Worm (Caenorhabditis elegans): ENCODE data around the gene F54D5.15.

The F54D5.15 gene

DNA sequence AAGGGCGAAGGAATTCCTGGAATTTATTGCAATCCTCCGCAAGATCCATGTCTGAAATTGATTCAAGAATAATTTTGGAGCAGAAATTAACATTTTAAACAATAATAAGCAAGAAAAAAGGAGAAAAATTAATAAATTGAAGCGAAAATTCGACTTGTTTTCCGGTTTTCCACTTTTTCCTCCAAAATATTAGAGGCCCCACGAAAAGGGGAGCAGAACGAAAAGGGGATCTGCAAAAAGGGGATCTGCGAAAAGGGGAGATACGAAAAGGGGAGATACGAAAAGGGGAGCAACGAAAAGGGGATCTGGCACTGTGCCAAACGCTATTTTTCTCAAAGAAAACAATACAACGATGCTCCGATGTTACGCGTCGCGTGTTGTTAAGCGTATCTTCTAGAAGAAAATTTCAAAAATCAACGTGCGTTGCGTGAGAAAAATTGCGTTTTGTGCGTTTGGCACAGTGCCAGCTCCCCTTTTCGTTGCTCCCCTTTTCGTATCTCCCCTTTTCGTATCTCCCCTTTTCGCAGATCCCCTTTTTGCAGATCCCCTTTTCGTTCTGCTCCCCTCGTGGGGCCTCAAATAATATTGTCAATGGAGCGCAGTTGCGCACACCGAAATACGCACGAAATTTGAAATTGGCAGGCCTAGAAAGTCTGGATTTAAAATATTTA, 29.5 kb downstream of the F54D5.15 start, which contains the start of gene Y62F5A.12:
Gene Y62F5A.12 (minus strand): TSS at position 51 of the 671 bp plus-strand sequence.
- peak; percentile 36 for TF ChIP-seq hnd-1 (tag; optimal IDR thresholded peaks at IDR 0.05)
- peak; percentile 86 for TF ChIP-seq pes-1 (GFP tag; IDR thresholded peaks at IDR 0.05)
- peak; percentile 79 for TF ChIP-seq sea-1 (GFP tag; conservative IDR thresholded peaks at IDR 0.05)
- peak; percentile 14 for TF ChIP-seq ceh-13 (GFP tag; optimal IDR thresholded peaks at IDR 0.05)
- TF ChIP-seq ets-7 (tag; optimal IDR thresholded peaks at IDR 0.05), result peak; percentile 70
- TF ChIP-seq flt-1 (GFP tag; IDR thresholded peaks at IDR 0.05), result peak; percentile 82
- TF ChIP-seq hmg-4 (GFP tag; optimal IDR thresholded peaks at IDR 0.05), result peak; percentile 13
- peak; percentile 86 for TF ChIP-seq tbx-37 (GFP tag; conservative IDR thresholded peaks at IDR 0.05)
- TF ChIP-seq tbx-11 (GFP tag; IDR thresholded peaks at IDR 0.05), result peak; percentile 63
- TF ChIP-seq scrt-1 (GFP tag; IDR thresholded peaks at IDR 0.05), result peak; percentile 71; the same call in 1 of the 2 replicates

DNA sequence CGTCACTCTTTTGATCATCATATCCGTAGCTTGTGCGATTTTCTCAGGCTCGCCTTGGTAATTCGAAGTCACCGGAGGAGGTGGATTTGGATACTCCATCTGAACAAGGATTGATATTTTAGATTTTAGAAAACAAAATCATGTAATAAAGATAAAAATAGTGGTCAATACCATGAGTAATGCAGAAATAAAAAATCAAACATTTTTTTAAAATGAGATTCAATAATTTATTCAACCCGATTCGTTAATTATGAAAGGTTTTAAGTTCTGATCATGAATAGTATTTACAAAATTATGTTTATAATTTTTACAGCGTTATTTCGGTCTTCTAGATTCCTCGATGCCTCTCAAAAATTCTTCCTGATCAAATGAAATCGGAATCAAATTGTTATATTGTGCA, 30.3 kb downstream of the F54D5.15 start, which contains the start of gene mdt-8:
Gene mdt-8 (minus strand): TSS at position 101 of the 400 bp plus-strand sequence.
- TF ChIP-seq aly-1 (tag; optimal IDR thresholded peaks at IDR 0.05), result no peak
- TF ChIP-seq F13C5.2 (tag; optimal IDR thresholded peaks at IDR 0.05), result no peak
- TF ChIP-seq ceh-36 (tag; optimal IDR thresholded peaks at IDR 0.05), result no peak
- no peak for TF ChIP-seq sea-1 (GFP tag; conservative IDR thresholded peaks at IDR 0.05)
- no peak for TF ChIP-seq ama-1 (optimal IDR thresholded peaks at IDR 0.05)
- no peak for TF ChIP-seq pes-1 (GFP tag; IDR thresholded peaks at IDR 0.05)
- TF ChIP-seq scrt-1 (GFP tag; IDR thresholded peaks at IDR 0.05), result no peak
- no peak for TF ChIP-seq tbx-37 (GFP tag; conservative IDR thresholded peaks at IDR 0.05)
- TF ChIP-seq tbx-11 (GFP tag; IDR thresholded peaks at IDR 0.05), result no peak
- TF ChIP-seq B0310.2 (tag; optimal IDR thresholded peaks at IDR 0.05), result no peak
- no peak for TF ChIP-seq hnd-1 (tag; optimal IDR thresholded peaks at IDR 0.05)

DNA sequence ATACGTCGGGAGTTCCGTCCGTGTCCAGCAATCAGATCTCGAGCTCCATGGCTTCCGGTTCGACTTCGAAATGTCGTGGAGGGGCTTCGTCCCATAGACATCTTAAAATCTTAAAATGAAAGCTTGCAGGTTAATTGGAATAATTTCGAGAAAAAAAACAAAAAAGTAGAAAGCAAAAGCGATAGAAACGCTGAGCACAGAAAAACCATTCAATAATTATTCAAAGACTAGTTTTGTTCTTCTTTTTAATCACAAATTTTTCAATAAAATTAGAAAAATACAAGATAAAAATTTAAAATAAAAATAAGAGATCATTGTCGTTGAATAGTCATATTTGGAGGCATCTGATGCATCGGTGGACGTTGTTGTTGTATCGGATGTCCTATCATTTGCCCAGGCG, 37.1 kb downstream of the F54D5.15 start, which contains the start of gene age-1:
Gene age-1 (minus strand): TSS at position 101 of the 400 bp plus-strand sequence.
- TF ChIP-seq F13C5.2 (tag; optimal IDR thresholded peaks at IDR 0.05) (no peak), sea-1 (GFP tag; conservative IDR thresholded peaks at IDR 0.05) (no peak), ets-7 (tag; optimal IDR thresholded peaks at IDR 0.05) (no peak), tbx-11 (GFP tag; IDR thresholded peaks at IDR 0.05) (no peak), ceh-13 (GFP tag; optimal IDR thresholded peaks at IDR 0.05) (no peak), ceh-36 (tag; optimal IDR thresholded peaks at IDR 0.05) (no peak), tra-4 (tag; optimal IDR thresholded peaks at IDR 0.05) (no peak), flt-1 (GFP tag; IDR thresholded peaks at IDR 0.05) (no peak), tbx-37 (GFP tag; conservative IDR thresholded peaks at IDR 0.05) (no peak), ama-1 (optimal IDR thresholded peaks at IDR 0.05) (no peak), hmbx-1 (tag; optimal IDR thresholded peaks at IDR 0.05) (no peak)

DNA sequence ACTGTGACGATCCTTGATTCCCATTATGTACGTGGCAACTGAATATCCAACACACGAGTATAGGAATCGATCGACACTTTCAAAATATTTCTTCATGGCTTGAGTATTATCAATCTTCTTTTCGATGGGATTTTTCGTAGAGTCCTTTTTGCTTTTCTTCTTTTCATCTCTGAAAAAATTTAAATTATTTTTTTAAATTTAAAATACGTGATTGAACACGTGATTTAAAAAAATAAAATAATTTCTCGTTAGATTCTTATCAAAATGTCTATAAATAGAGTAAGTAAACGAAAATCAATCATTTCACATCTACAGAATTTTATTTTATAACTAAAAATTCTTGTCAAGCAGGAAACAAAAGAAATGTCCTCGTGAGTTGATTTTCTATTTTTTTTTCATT, 42.7 kb downstream of the F54D5.15 start, which contains the start of gene Y62F5A.10:
Gene Y62F5A.10 (plus strand): TSS at position 301 of the 400 bp plus-strand sequence.
- TF ChIP-seq ceh-13 (GFP tag; optimal IDR thresholded peaks at IDR 0.05), result no peak
- no peak for TF ChIP-seq B0310.2 (tag; optimal IDR thresholded peaks at IDR 0.05)
- TF ChIP-seq hnd-1 (tag; optimal IDR thresholded peaks at IDR 0.05), result no peak
- no peak for TF ChIP-seq tra-4 (tag; optimal IDR thresholded peaks at IDR 0.05)
- TF ChIP-seq hmg-4 (GFP tag; optimal IDR thresholded peaks at IDR 0.05), result no peak
- TF ChIP-seq tbx-37 (GFP tag; conservative IDR thresholded peaks at IDR 0.05), result no peak
- TF ChIP-seq hmbx-1 (tag; optimal IDR thresholded peaks at IDR 0.05), result no peak
- TF ChIP-seq flt-1 (GFP tag; IDR thresholded peaks at IDR 0.05), result no peak
- TF ChIP-seq sea-1 (GFP tag; conservative IDR thresholded peaks at IDR 0.05), result no peak
- TF ChIP-seq aly-1 (tag; optimal IDR thresholded peaks at IDR 0.05), result no peak
- no peak for TF ChIP-seq pes-1 (GFP tag; IDR thresholded peaks at IDR 0.05)
- TF ChIP-seq tbx-11 (GFP tag; IDR thresholded peaks at IDR 0.05), result no peak
- no peak for TF ChIP-seq ama-1 (optimal IDR thresholded peaks at IDR 0.05)
- TF ChIP-seq ets-7 (tag; optimal IDR thresholded peaks at IDR 0.05), result no peak
- no peak for TF ChIP-seq ceh-36 (tag; optimal IDR thresholded peaks at IDR 0.05)
- no peak for TF ChIP-seq F13C5.2 (tag; optimal IDR thresholded peaks at IDR 0.05)
- no peak for TF ChIP-seq scrt-1 (GFP tag; IDR thresholded peaks at IDR 0.05)

DNA sequence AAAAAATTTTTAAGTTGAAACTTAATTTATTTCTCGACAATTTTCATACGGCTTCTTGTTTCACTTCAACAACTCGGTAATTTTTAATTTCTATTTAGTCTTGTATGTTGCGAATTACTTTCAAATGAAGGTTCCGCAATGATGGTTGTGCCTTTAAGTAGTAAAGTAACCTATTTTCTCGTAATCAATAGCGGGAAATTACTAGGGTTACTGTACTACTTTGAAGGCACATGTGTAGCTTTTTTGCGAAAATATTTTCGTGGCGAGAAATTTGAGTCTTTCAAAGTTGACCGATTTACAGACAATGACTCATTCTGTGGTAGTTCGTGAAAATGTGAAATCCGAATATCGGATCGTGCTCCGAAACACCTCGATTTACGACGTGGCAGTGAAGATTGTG, 45.8 kb downstream of the F54D5.15 start, which contains the start of gene B0334.10:
Gene B0334.10 (plus strand): TSS at position 301 of the 400 bp plus-strand sequence.
- TF ChIP-seq flt-1 (GFP tag; IDR thresholded peaks at IDR 0.05), result no peak
- TF ChIP-seq hnd-1 (tag; optimal IDR thresholded peaks at IDR 0.05), result no peak
- TF ChIP-seq hmg-4 (GFP tag; optimal IDR thresholded peaks at IDR 0.05), result no peak

DNA sequence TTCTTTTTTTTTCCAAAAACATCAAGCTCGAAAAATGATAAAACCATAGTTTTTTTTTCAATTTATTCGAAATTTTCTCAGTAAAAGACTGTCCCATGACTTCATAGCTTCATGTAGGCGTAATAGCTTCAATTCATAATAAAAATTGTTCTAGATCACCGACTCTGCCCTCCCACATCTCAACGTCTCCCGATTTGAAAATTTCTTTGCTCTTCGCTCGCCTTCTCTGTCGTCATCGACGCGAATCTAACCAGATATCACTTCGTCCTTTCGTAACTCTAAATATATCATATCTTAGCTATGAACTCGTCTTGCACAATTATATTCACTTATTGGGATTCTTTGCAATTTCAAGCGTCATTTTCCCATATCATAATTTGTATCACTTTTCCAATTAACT, 49.3 kb downstream of the F54D5.15 start, which contains the start of gene srh-44:
Gene srh-44 (plus strand): TSS at position 301 of the 400 bp plus-strand sequence.
- TF ChIP-seq B0310.2 (tag; optimal IDR thresholded peaks at IDR 0.05), result no peak
- TF ChIP-seq pes-1 (GFP tag; IDR thresholded peaks at IDR 0.05), result no peak
- no peak for TF ChIP-seq ets-7 (tag; optimal IDR thresholded peaks at IDR 0.05)
- TF ChIP-seq hnd-1 (tag; optimal IDR thresholded peaks at IDR 0.05), result no peak
- TF ChIP-seq ceh-13 (GFP tag; optimal IDR thresholded peaks at IDR 0.05), result no peak
- no peak for TF ChIP-seq tra-4 (tag; optimal IDR thresholded peaks at IDR 0.05)
- no peak for TF ChIP-seq hmbx-1 (tag; optimal IDR thresholded peaks at IDR 0.05)
- TF ChIP-seq aly-1 (tag; optimal IDR thresholded peaks at IDR 0.05), result no peak
- TF ChIP-seq tbx-11 (GFP tag; IDR thresholded peaks at IDR 0.05), result no peak
- TF ChIP-seq tbx-37 (GFP tag; conservative IDR thresholded peaks at IDR 0.05), result no peak
- no peak for TF ChIP-seq ama-1 (optimal IDR thresholded peaks at IDR 0.05)
- no peak for TF ChIP-seq scrt-1 (GFP tag; IDR thresholded peaks at IDR 0.05)
- no peak for TF ChIP-seq ceh-36 (tag; optimal IDR thresholded peaks at IDR 0.05)
- no peak for TF ChIP-seq hmg-4 (GFP tag; optimal IDR thresholded peaks at IDR 0.05)
- no peak for TF ChIP-seq sea-1 (GFP tag; conservative IDR thresholded peaks at IDR 0.05)
- TF ChIP-seq flt-1 (GFP tag; IDR thresholded peaks at IDR 0.05), result no peak
- no peak for TF ChIP-seq F13C5.2 (tag; optimal IDR thresholded peaks at IDR 0.05)

DNA sequence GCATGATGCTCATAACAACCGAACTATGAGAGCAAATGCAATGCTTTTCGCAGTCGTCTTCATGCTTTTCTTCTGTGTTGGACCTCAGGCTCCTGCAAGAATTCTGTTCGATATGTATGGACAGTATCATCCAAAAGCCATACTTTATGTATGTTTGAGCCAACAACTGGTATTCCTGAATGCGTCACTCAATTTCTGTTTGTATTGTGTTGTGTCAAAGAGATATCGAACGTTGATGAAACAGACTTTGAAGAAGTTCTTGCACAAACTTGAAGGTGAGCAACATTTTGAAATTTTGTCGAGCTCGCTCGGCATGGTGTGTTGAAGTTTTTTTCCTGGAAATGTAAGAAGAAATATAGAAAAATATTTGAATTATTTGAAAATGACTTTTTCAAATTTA, 51.1 kb downstream of the F54D5.15 start:
- TF ChIP-seq ceh-13 (GFP tag; optimal IDR thresholded peaks at IDR 0.05) (no peak), ets-7 (tag; optimal IDR thresholded peaks at IDR 0.05) (no peak), aly-1 (tag; optimal IDR thresholded peaks at IDR 0.05) (no peak), tra-4 (tag; optimal IDR thresholded peaks at IDR 0.05) (no peak), hnd-1 (tag; optimal IDR thresholded peaks at IDR 0.05) (no peak), pes-1 (GFP tag; IDR thresholded peaks at IDR 0.05) (no peak), flt-1 (GFP tag; IDR thresholded peaks at IDR 0.05) (no peak), ceh-36 (tag; optimal IDR thresholded peaks at IDR 0.05) (no peak), ama-1 (optimal IDR thresholded peaks at IDR 0.05) (no peak), hmg-4 (GFP tag; optimal IDR thresholded peaks at IDR 0.05) (no peak), F13C5.2 (tag; optimal IDR thresholded peaks at IDR 0.05) (no peak), hmbx-1 (tag; optimal IDR thresholded peaks at IDR 0.05) (no peak), tbx-37 (GFP tag; conservative IDR thresholded peaks at IDR 0.05) (no peak), scrt-1 (GFP tag; IDR thresholded peaks at IDR 0.05) (no peak), tbx-11 (GFP tag; IDR thresholded peaks at IDR 0.05) (no peak)
